Worm (Caenorhabditis elegans): Measurements from ENCODE around the gene T05C3.6.
"Not testable (repeated sequence)": the region's sequence is repeated elsewhere in the genome, so short reads cannot be mapped to it uniquely, and the experiment has no call there.

DNA sequence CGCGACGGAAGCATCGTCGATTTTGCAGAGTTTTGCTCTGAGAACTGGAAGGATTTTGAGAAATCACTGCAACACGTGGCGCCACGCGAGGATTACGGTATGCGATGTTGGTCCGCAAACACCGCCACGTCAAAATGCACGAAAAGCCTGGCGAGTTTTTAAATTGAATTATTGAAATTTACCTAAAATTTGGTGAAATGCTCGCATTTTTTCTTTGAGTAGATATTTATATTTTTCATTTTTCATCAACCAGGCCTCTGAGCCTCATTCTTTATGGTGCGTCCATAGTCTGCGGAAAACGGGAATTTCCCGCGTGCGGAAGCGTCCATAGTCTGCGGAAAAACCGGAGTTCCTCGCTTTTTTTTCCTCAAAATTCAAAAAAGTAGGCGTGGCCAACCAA is 19.3 kb upstream of the T05C3.6 start, which contains the start of gene ZC317.7:
- not testable (repeated sequence) for TF ChIP-seq W03F9.2, dao-5, him-1 (tag; optimal IDR thresholded peaks at IDR 0.05)

Measured in whole organism, L4/young adult.